Worm (Caenorhabditis elegans) whole organism, L3 larva: ENCODE measurements around the gene elo-5.

Experiments
- ceh-28 ChIP-seq: fragments of 150-350 bp; optimal IDR thresholded peaks from 2 replicates; lab custom pipeline; 2014; ENCODE audit warnings: missing biosample characterization, missing genetic modification reagents, missing genetic modification characterization
- pha-4 ChIP-seq: fragments of 150-350 bp; optimal IDR thresholded peaks from 2 replicates; lab custom pipeline; 2014; ENCODE audit warnings: missing biosample characterization, missing genetic modification reagents, missing genetic modification characterization
- skn-1 ChIP-seq: fragments of 150-350 bp; optimal IDR thresholded peaks from 2 replicates; lab custom pipeline; 2014; ENCODE audit warnings: missing biosample characterization, missing genetic modification characterization

DNA sequence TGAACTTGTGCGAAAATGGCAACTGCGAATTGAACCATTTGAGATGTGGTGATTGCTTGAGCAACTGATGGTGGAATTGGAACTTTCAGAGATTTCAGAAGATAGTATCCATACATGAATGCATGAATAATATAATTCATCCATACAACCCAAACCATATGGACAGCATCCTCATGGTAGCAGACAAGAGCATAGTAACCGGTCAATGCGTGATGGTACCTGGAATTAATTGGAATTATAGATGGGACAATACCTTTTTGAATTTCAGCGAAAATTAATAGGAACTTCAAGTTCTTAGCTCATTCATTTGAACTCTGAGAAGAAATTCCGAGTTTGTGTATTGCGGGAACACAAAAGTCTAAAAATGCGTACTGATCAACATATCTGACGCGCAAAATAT lies 2.0 kb downstream of the elo-5 start:
- TF ChIP-seq skn-1 (no peak), ceh-28 (no peak), pha-4 (tag; lab: Kevin White, UChicago) (no peak)
